Fruit fly (Drosophila melanogaster): ENCODE results near the gene CG2926.
A peak's percentile ranks its signal among the peaks of the same experiment; 100 is the strongest.

The CG2926 gene

dm6 chr3R:5636519-5637430, 48.6 kb upstream of the CG2926 start, which contains the start of the genes CG31548 and CG12170 (continued):
- TF ChIP-seq CG12104 (GFP tag; optimal IDR thresholded peaks at IDR 0.05) = no peak
- TF ChIP-seq Dbx (GFP tag; IDR thresholded peaks at IDR 0.05) = no peak
- no peak for TF ChIP-seq CG14441 (GFP tag; IDR thresholded peaks at IDR 0.05)
- TF ChIP-seq lab (GFP tag; optimal IDR thresholded peaks at IDR 0.05) = no peak
- TF ChIP-seq CG8924 (tag; optimal IDR thresholded peaks at IDR 0.05) = peak; percentile 65
- peak; percentile 91 for TF ChIP-seq wek (GFP tag; optimal IDR thresholded peaks at IDR 0.05)
- TF ChIP-seq dpn (GFP tag; optimal IDR thresholded peaks at IDR 0.05) = peak; percentile 14 to 49
- TF ChIP-seq jumu (GFP tag; optimal IDR thresholded peaks at IDR 0.05) = no peak
- TF ChIP-seq pb (GFP tag; optimal IDR thresholded peaks at IDR 0.05) = no peak
- no peak for TF ChIP-seq CG4617 (GFP tag; optimal IDR thresholded peaks at IDR 0.05; ENCODE audit: borderline replicate concordance)
- no peak for TF ChIP-seq Dref (GFP tag; IDR thresholded peaks at IDR 0.05)
- TF ChIP-seq tap (tag; optimal IDR thresholded peaks at IDR 0.05) = peak; percentile 54
- TF ChIP-seq insv (GFP tag; optimal IDR thresholded peaks at IDR 0.05) = no peak
- peak; percentile 66 for TF ChIP-seq CG11695 (GFP tag; IDR thresholded peaks at IDR 0.05)
- TF ChIP-seq Lim3 (GFP tag; IDR thresholded peaks at IDR 0.05) = no peak
- TF ChIP-seq zen (tag; optimal IDR thresholded peaks at IDR 0.05) = peak; percentile 15
- no peak for TF ChIP-seq gcm2 (GFP tag; optimal IDR thresholded peaks at IDR 0.05)
- no peak for TF ChIP-seq pan (optimal IDR thresholded peaks at IDR 0.05)
- peak in 1 of 2 experiments; percentile 48 for TF ChIP-seq pan (GFP tag; optimal IDR thresholded peaks at IDR 0.05 in 1 of 2, IDR thresholded peaks at IDR 0.05 in 1 of 2)
- peak; percentile 56 for TF ChIP-seq az2 (GFP tag; optimal IDR thresholded peaks at IDR 0.05)
- TF ChIP-seq HLH3B (GFP tag; IDR thresholded peaks at IDR 0.05) = peak; percentile 36; the same call in 1 of the 2 replicates
- no peak for TF ChIP-seq bbx (GFP tag; IDR thresholded peaks at IDR 0.05; ENCODE audit: partially characterized antibody)
- TF ChIP-seq Rx (GFP tag; IDR thresholded peaks at IDR 0.05) = no peak; the same call in 1 of the 2 replicates
- TF ChIP-seq tgo (GFP tag; IDR thresholded peaks at IDR 0.05) = peak; percentile 43; the same call in 2 of the 3 replicates
- peak; percentile 11 for TF ChIP-seq gro (GFP tag; optimal IDR thresholded peaks at IDR 0.05)
- TF ChIP-seq wor (GFP tag; IDR thresholded peaks at IDR 0.05) = no peak
- TF ChIP-seq Gug (GFP tag; IDR thresholded peaks at IDR 0.05) = no peak
- TF ChIP-seq bowl (GFP tag; IDR thresholded peaks at IDR 0.05) = no peak
- no peak for TF ChIP-seq CG1647 (GFP tag; optimal IDR thresholded peaks at IDR 0.05)
- TF ChIP-seq Bdp1 (GFP tag; optimal IDR thresholded peaks at IDR 0.05) = no peak
- TF ChIP-seq jing (GFP tag; optimal IDR thresholded peaks at IDR 0.05) = no peak
- TF ChIP-seq CHES-1-like (GFP tag; optimal IDR thresholded peaks at IDR 0.05) = no peak
- TF ChIP-seq CG1602 (GFP tag; optimal IDR thresholded peaks at IDR 0.05) = peak; percentile 56
- peak; percentile 53 for TF ChIP-seq CG15514 (GFP tag; optimal IDR thresholded peaks at IDR 0.05)
- no peak for TF ChIP-seq disco-r (GFP tag; optimal IDR thresholded peaks at IDR 0.05)
- TF ChIP-seq da (GFP tag; optimal IDR thresholded peaks at IDR 0.05) = no peak
- TF ChIP-seq CG10366 (GFP tag; IDR thresholded peaks at IDR 0.05) = peak; percentile 40
- TF ChIP-seq CG9727 (GFP tag; optimal IDR thresholded peaks at IDR 0.05) = peak; percentile 69
- TF ChIP-seq chn (GFP tag; optimal IDR thresholded peaks at IDR 0.05) = peak; percentile 28
- no peak for TF ChIP-seq hkb (optimal IDR thresholded peaks at IDR 0.05)
- peak; percentile 75 for TF ChIP-seq hkb (GFP tag; IDR thresholded peaks at IDR 0.05)
- no peak for TF ChIP-seq CG7839 (tag; optimal IDR thresholded peaks at IDR 0.05)
- TF ChIP-seq ken (GFP tag; IDR thresholded peaks at IDR 0.05) = no peak
- no peak for TF ChIP-seq ems (GFP tag; optimal IDR thresholded peaks at IDR 0.05)
- TF ChIP-seq ssp (GFP tag; IDR thresholded peaks at IDR 0.05) = peak; percentile 37; the same call in 1 of the 2 replicates
- TF ChIP-seq Sox102F (GFP tag; optimal IDR thresholded peaks at IDR 0.05) = no peak
- peak; percentile 65; the same call in 2 of the 3 replicates for TF ChIP-seq CG17361 (GFP tag; IDR thresholded peaks at IDR 0.05)
- TF ChIP-seq Awh (GFP tag; IDR thresholded peaks at IDR 0.05) = no peak
- TF ChIP-seq CG12155 (GFP tag; optimal IDR thresholded peaks at IDR 0.05) = peak; percentile 31
- TF ChIP-seq chif (GFP tag; optimal IDR thresholded peaks at IDR 0.05) = peak in 1 of 2 experiments; percentile 41
